Fruit fly (Drosophila melanogaster) whole organism, embryonic: ENCODE data around the gene CG11986.

Experiments
- BEAF-32 ChIP-seq: fragments of 200-800 bp; sonication (Bioruptor generic); optimal IDR thresholded peaks from 3 replicates; lab custom pipeline; 2017; ENCODE audit warnings: missing biosample characterization, missing genetic modification characterization, mild to moderate bottlenecking, moderate library complexity, missing genetic modification reagents
- CG10267 ChIP-seq: fragments of 200-800 bp; sonication (Bioruptor generic); optimal IDR thresholded peaks from 2 replicates; lab custom pipeline; 2018; ENCODE audit warnings: missing biosample characterization, mild to moderate bottlenecking, missing genetic modification characterization, moderate library complexity
- CG10979 ChIP-seq: fragments of 200-800 bp; sonication (Bioruptor generic); optimal IDR thresholded peaks from 2 replicates; lab custom pipeline; 2018; ENCODE audit warnings: missing biosample characterization, mild to moderate bottlenecking, missing genetic modification characterization, moderate library complexity
- CG12391 ChIP-seq: fragments of 200-800 bp; sonication (Bioruptor generic); optimal IDR thresholded peaks from 3 replicates; lab custom pipeline; 2018; ENCODE audit warnings: missing biosample characterization, mild to moderate bottlenecking, missing genetic modification characterization, moderate library complexity
- CG14050 ChIP-seq: fragments of 200-800 bp; sonication (Bioruptor generic); IDR thresholded peaks from 3 replicates; pipeline ENCODE4 v1.3.6; 2022; ENCODE audit warnings: missing biosample characterization, missing genetic modification characterization
- CG14710 ChIP-seq: fragments of 200-800 bp; sonication (Bioruptor generic); optimal IDR thresholded peaks from 3 replicates; lab custom pipeline; 2019; ENCODE audit warnings: missing biosample characterization, mild to moderate bottlenecking, missing genetic modification characterization, moderate library complexity
- CG15696 ChIP-seq: fragments of 200-800 bp; sonication (Bioruptor generic); optimal IDR thresholded peaks from 2 replicates; lab custom pipeline; 2019; ENCODE audit warnings: missing biosample characterization, mild to moderate bottlenecking, missing genetic modification characterization, moderate library complexity
- CG18262 ChIP-seq: fragments of 200-800 bp; optimal IDR thresholded peaks from 3 replicates; lab custom pipeline; 2019; ENCODE audit warnings: missing biosample characterization, mild to moderate bottlenecking, missing genetic modification characterization, moderate library complexity
- CG2712 ChIP-seq: fragments of 200-800 bp; optimal IDR thresholded peaks from 3 replicates; lab custom pipeline; 2019; ENCODE audit warnings: missing biosample characterization, mild to moderate bottlenecking, missing genetic modification characterization, moderate library complexity
- CG33557 ChIP-seq: fragments of 200-800 bp; sonication (Bioruptor generic); optimal IDR thresholded peaks from 2 replicates; lab custom pipeline; 2019; ENCODE audit warnings: missing biosample characterization, mild to moderate bottlenecking, missing genetic modification characterization, moderate library complexity
- CG43689 ChIP-seq: fragments of 200-800 bp; sonication (Bioruptor generic); IDR thresholded peaks from 2 replicates; pipeline ENCODE4 v1.3.6; 2022; ENCODE audit warnings: missing biosample characterization, missing genetic modification characterization
- CG7372 ChIP-seq: fragments of 200-800 bp; sonication (Bioruptor generic); IDR thresholded peaks from 2 replicates; pipeline ENCODE4 v1.3.6; 2022; ENCODE audit warnings: missing biosample characterization, missing genetic modification characterization
- CG8924 ChIP-seq: fragments of 200-800 bp; optimal IDR thresholded peaks from 3 replicates; lab custom pipeline; 2019; ENCODE audit warnings: missing biosample characterization, mild to moderate bottlenecking, missing genetic modification characterization, moderate library complexity
- CG9727 ChIP-seq: fragments of 200-800 bp; sonication (Bioruptor generic); optimal IDR thresholded peaks from 3 replicates; lab custom pipeline; 2017; ENCODE audit warnings: missing biosample characterization, mild to moderate bottlenecking, missing genetic modification characterization
- Dfd ChIP-seq, 2 experiments: fragments of >200 bp; optimal IDR thresholded peaks; 2 replicates each; lab custom pipeline; 2017; ENCODE audit warnings: missing biosample characterization in 2 of 2, missing genetic modification characterization in 2 of 2
- Dll ChIP-seq: fragments of 200-800 bp; sonication (Bioruptor generic); IDR thresholded peaks from 4 replicates; pipeline ENCODE4 v1.3.6; 2022; ENCODE audit warnings: missing biosample characterization, missing genetic modification characterization; ENCODE audit not compliant: partially characterized antibody
- Dp ChIP-seq: fragments of 200-800 bp; sonication (Bioruptor generic); optimal IDR thresholded peaks from 2 replicates; lab custom pipeline; 2018; ENCODE audit warnings: missing biosample characterization, mild to moderate bottlenecking, missing genetic modification characterization, moderate library complexity
- Elba2 ChIP-seq: fragments of 200-800 bp; sonication (Bioruptor generic); optimal IDR thresholded peaks from 3 replicates; lab custom pipeline; 2016; ENCODE audit warnings: missing biosample characterization, missing genetic modification characterization
- H2.0 ChIP-seq: fragments of 200-800 bp; sonication (Bioruptor generic); IDR thresholded peaks from 2 replicates; pipeline ENCODE4 v1.3.6; 2022; ENCODE audit warnings: missing biosample characterization, missing genetic modification characterization
- Kr ChIP-seq: fragments of 200-800 bp; sonication (Bioruptor generic); optimal IDR thresholded peaks from 2 replicates; lab custom pipeline; 2017; ENCODE audit warnings: missing biosample characterization, mild to moderate bottlenecking, missing genetic modification characterization
- Sry-β ChIP-seq: fragments of 200-800 bp; sonication (Bioruptor generic); optimal IDR thresholded peaks from 2 replicates; lab custom pipeline; 2018; ENCODE audit warnings: missing biosample characterization, mild to moderate bottlenecking, missing genetic modification characterization, moderate library complexity
- Sry-δ ChIP-seq: fragments of 200-800 bp; sonication (Bioruptor generic); optimal IDR thresholded peaks from 2 replicates; lab custom pipeline; 2016; ENCODE audit warnings: missing biosample characterization, missing genetic modification characterization
- Xrp1 ChIP-seq: fragments of 200-800 bp; sonication (Bioruptor generic); IDR thresholded peaks from 2 replicates; pipeline ENCODE4 v1.3.6; 2022; ENCODE audit warnings: missing biosample characterization, missing genetic modification characterization
- croc ChIP-seq: fragments of 200-800 bp; sonication (Bioruptor generic); conservative IDR thresholded peaks from 3 replicates; pipeline ENCODE4 v1.3.6; 2022; ENCODE audit warnings: missing biosample characterization, missing genetic modification characterization
- crol ChIP-seq: fragments of 200-800 bp; sonication (Bioruptor generic); IDR thresholded peaks from 2 replicates; pipeline ENCODE4 v1.3.6; 2022; ENCODE audit warnings: missing biosample characterization, missing genetic modification characterization
- crp ChIP-seq, 2 experiments: fragments of 200-800 bp; sonication (Bioruptor generic); optimal IDR thresholded peaks; 2 replicates in 1 of 2; 3 replicates in 1 of 2; lab custom pipeline; 2017; ENCODE audit warnings: missing biosample characterization in 2 of 2, missing genetic modification characterization in 2 of 2, mild to moderate bottlenecking in 1 of 2, moderate library complexity in 1 of 2
- cwo ChIP-seq: fragments of 200-800 bp; sonication (Bioruptor generic); optimal IDR thresholded peaks from 3 replicates; lab custom pipeline; 2017; ENCODE audit warnings: missing biosample characterization, missing genetic modification characterization, mild to moderate bottlenecking, moderate library complexity, missing genetic modification reagents
- dmrt11E ChIP-seq: fragments of 200-800 bp; sonication (Bioruptor generic); optimal IDR thresholded peaks from 3 replicates; lab custom pipeline; 2018; ENCODE audit warnings: missing biosample characterization, mild to moderate bottlenecking, missing genetic modification characterization, moderate library complexity
- gem ChIP-seq: fragments of 200-800 bp; sonication (Bioruptor generic); optimal IDR thresholded peaks from 2 replicates; lab custom pipeline; 2019; ENCODE audit warnings: missing biosample characterization, mild to moderate bottlenecking, missing genetic modification characterization, moderate library complexity
- grau ChIP-seq: fragments of 200-800 bp; optimal IDR thresholded peaks from 3 replicates; lab custom pipeline; 2019; ENCODE audit warnings: missing biosample characterization, mild to moderate bottlenecking, missing genetic modification characterization, moderate library complexity
- hkb ChIP-seq, 2 experiments: fragments of 200-800 bp in 1 of 2; fragments of >200 bp in 1 of 2; sonication (Bioruptor generic) in 1 of 2; IDR thresholded peaks in 1 of 2; optimal IDR thresholded peaks in 1 of 2; 2 replicates each; pipeline versions ENCODE4 v1.3.6 to Lab custom; 2017 to 2022; ENCODE audit warnings: missing biosample characterization in 1 of 2, missing genetic modification characterization in 1 of 2
- jing ChIP-seq: fragments of 200-800 bp; sonication (Bioruptor generic); optimal IDR thresholded peaks from 2 replicates; lab custom pipeline; 2018; ENCODE audit warnings: missing biosample characterization, mild to moderate bottlenecking, missing genetic modification characterization
- lola ChIP-seq, 3 experiments: fragments of >200 bp in 2 of 3; fragments of 200-800 bp in 1 of 3; sonication (Bioruptor generic) in 1 of 3; optimal IDR thresholded peaks; 2 replicates each; lab custom pipeline; 2017 to 2019; ENCODE audit warnings: missing biosample characterization in 3 of 3, missing genetic modification characterization in 3 of 3, mild to moderate bottlenecking in 1 of 3, moderate library complexity in 1 of 3
- phol ChIP-seq: fragments of 200-800 bp; sonication (Bioruptor generic); optimal IDR thresholded peaks from 3 replicates; lab custom pipeline; 2018; ENCODE audit warnings: missing biosample characterization, mild to moderate bottlenecking, missing genetic modification characterization, moderate library complexity
- prd ChIP-seq, 3 experiments: fragments of >200 bp in 2 of 3; fragments of 200-800 bp in 1 of 3; sonication (Bioruptor generic) in 1 of 3; optimal IDR thresholded peaks in 2 of 3; IDR thresholded peaks in 1 of 3; 2 replicates in 2 of 3; 3 replicates in 1 of 3; pipeline versions ENCODE4 v1.3.6 to Lab custom; 2017 to 2022; ENCODE audit warnings: missing biosample characterization in 1 of 3, missing genetic modification characterization in 1 of 3
- pros ChIP-seq: fragments of 200-800 bp; sonication (Bioruptor generic); optimal IDR thresholded peaks from 3 replicates; lab custom pipeline; 2019; ENCODE audit warnings: missing biosample characterization, mild to moderate bottlenecking, missing genetic modification characterization, moderate library complexity
- psq ChIP-seq: fragments of 200-800 bp; sonication (Bioruptor generic); optimal IDR thresholded peaks from 2 replicates; lab custom pipeline; 2017; ENCODE audit warnings: missing biosample characterization, missing genetic modification characterization
- row ChIP-seq: fragments of 200-800 bp; sonication (Bioruptor generic); IDR thresholded peaks from 3 replicates; pipeline ENCODE4 v1.3.6; 2022; ENCODE audit warnings: missing biosample characterization, missing genetic modification characterization
- run ChIP-seq: fragments of 200-800 bp; sonication (Bioruptor generic); optimal IDR thresholded peaks from 3 replicates; lab custom pipeline; 2018; ENCODE audit warnings: missing biosample characterization, mild to moderate bottlenecking, missing genetic modification characterization
- sens ChIP-seq: fragments of 200-800 bp; sonication (Bioruptor generic); peaks from one replicate; lab custom pipeline; 2016; ENCODE audit warnings: missing biosample characterization, missing genetic modification characterization
- toy ChIP-seq: fragments of 200-800 bp; sonication (Bioruptor generic); IDR thresholded peaks from 2 replicates; pipeline ENCODE4 v1.3.6; 2022; ENCODE audit warnings: missing biosample characterization, missing genetic modification characterization

The CG11986 gene

dm6 chr3R:9033619-9034401, 18.6 kb downstream of the CG11986 start (continued):
- TF ChIP-seq Elba2 (GFP tag; lab: Kevin White, UChicago), result peak; percentile 20
- 0 out of 2 replicates have a peak, but pooled peaks have one; percentile 47 for TF ChIP-seq CG7372 (GFP tag; lab: Robert Waterston, UW)
- peak; percentile 100 for TF ChIP-seq Sry-β (GFP tag; lab: Kevin White, UChicago)
- peak; percentile 81 for TF ChIP-seq cwo (GFP tag; lab: Kevin White, UChicago)
- peak; percentile 48; the same call in 2 of the 3 replicates for TF ChIP-seq croc
- peak; percentile 55 for TF ChIP-seq psq
- no peak; the same call in 1 of the 2 replicates for TF ChIP-seq H2.0
- TF ChIP-seq CG14710, result peak; percentile 87
- no peak for TF ChIP-seq Dll
- TF ChIP-seq crp (GFP tag; optimal IDR thresholded peaks at IDR 0.05; lab: Kevin White, UChicago), result peak; percentile 47 to 78
- TF ChIP-seq BEAF-32 (GFP tag; lab: Kevin White, UChicago), result peak; percentile 6
- peak; percentile 67 for TF ChIP-seq CG14050 (GFP tag; lab: Robert Waterston, UW)
- TF ChIP-seq, all 482 proteins: peak for 334

dm6 chr3R:9035252-9035651, 20.0 kb downstream of the CG11986 start:
- peak in 1 of 3 experiments; percentile 35 for TF ChIP-seq lola (GFP tag; optimal IDR thresholded peaks at IDR 0.05; lab: Kevin White, UChicago)
- TF ChIP-seq CG9727, result peak; percentile 13
- peak; percentile 13 for TF ChIP-seq CG10267 (tag; lab: Kevin White, UChicago)
- no peak for TF ChIP-seq CG43689 (GFP tag; lab: Robert Waterston, UW)
- TF ChIP-seq crol (GFP tag; lab: Robert Waterston, UW), result peak; percentile 41; the same call in 1 of the 2 replicates
- TF ChIP-seq gem, result peak; percentile 27
- TF ChIP-seq Sry-δ, result no peak
- peak; percentile 90 for TF ChIP-seq grau (tag; lab: Kevin White, UChicago)
- peak; percentile 49 for TF ChIP-seq dmrt11E (tag; lab: Kevin White, UChicago)
- no peak for TF ChIP-seq prd (optimal IDR thresholded peaks at IDR 0.05; lab: Kevin White, UChicago)
- TF ChIP-seq prd (GFP tag; IDR thresholded peaks at IDR 0.05; lab: Robert Waterston, UW), result peak; percentile 32; the same call in 1 of the 3 replicates
- no peak for TF ChIP-seq toy (GFP tag; lab: Robert Waterston, UW)
- TF ChIP-seq sens (GFP tag; lab: Kevin White, UChicago), result peak; percentile 25
- TF ChIP-seq CG15696 (tag; lab: Kevin White, UChicago), result peak; percentile 56
- no peak for TF ChIP-seq jing
- no peak for TF ChIP-seq hkb (optimal IDR thresholded peaks at IDR 0.05; lab: Kevin White, UChicago)
- TF ChIP-seq hkb (GFP tag; IDR thresholded peaks at IDR 0.05; lab: Robert Waterston, UW), result 0 out of 2 replicates have a peak, but pooled peaks have one; percentile 16
- TF ChIP-seq phol, result peak; percentile 4
- peak; percentile 27 for TF ChIP-seq CG10979 (tag; lab: Kevin White, UChicago)
- TF ChIP-seq CG18262, result peak; percentile 32
- peak; percentile 15 for TF ChIP-seq CG14710
- TF ChIP-seq CG33557, result peak; percentile 2
- TF ChIP-seq pros (GFP tag; lab: Kevin White, UChicago), result peak; percentile 50
- peak; percentile 16 for TF ChIP-seq CG8924
- peak; percentile 18 for TF ChIP-seq CG2712
- peak; percentile 29; the same call in 1 of the 2 replicates for TF ChIP-seq Xrp1 (GFP tag; lab: Robert Waterston, UW)
- no peak for TF ChIP-seq run (tag; lab: Kevin White, UChicago)
- peak; percentile 42; the same call in 1 of the 3 replicates for TF ChIP-seq row
- no peak for TF ChIP-seq Dfd (GFP tag; optimal IDR thresholded peaks at IDR 0.05; lab: Kevin White, UChicago)
- TF ChIP-seq Dp (GFP tag; lab: Kevin White, UChicago), result no peak
- TF ChIP-seq Kr (GFP tag; lab: Kevin White, UChicago), result peak; percentile 2
- peak; percentile 15 for TF ChIP-seq CG12391 (tag; lab: Kevin White, UChicago)
- TF ChIP-seq, all 482 proteins: peak for 23
